Fruit fly (Drosophila melanogaster): ENCODE data around the gene I-2.
A peak's percentile ranks its signal among the peaks of the same experiment; 100 is the strongest.

Gene I-2

dm6 chr3L:9815705-9816104, 20.9 kb downstream of the I-2 start:
- no peak for TF ChIP-seq CG12605 (GFP tag; IDR thresholded peaks at IDR 0.05)
- peak; percentile 53 for TF ChIP-seq Ets98B (GFP tag; IDR thresholded peaks at IDR 0.05)
- no peak for TF ChIP-seq CG14655 (GFP tag; optimal IDR thresholded peaks at IDR 0.05)
- no peak for TF ChIP-seq Pif1A (GFP tag; optimal IDR thresholded peaks at IDR 0.05)
- no peak for TF ChIP-seq CG9948 (tag; optimal IDR thresholded peaks at IDR 0.05)
- TF ChIP-seq CG10348 (GFP tag; IDR thresholded peaks at IDR 0.05): no peak
- no peak for TF ChIP-seq CG8159 (tag; optimal IDR thresholded peaks at IDR 0.05)
- no peak for TF ChIP-seq CG17806 (tag; optimal IDR thresholded peaks at IDR 0.05)
- no peak for TF ChIP-seq CG4496 (GFP tag; IDR thresholded peaks at IDR 0.05)
- no peak for TF ChIP-seq CG13204 (GFP tag; optimal IDR thresholded peaks at IDR 0.05)
- TF ChIP-seq EcR (GFP tag; optimal IDR thresholded peaks at IDR 0.05): no peak
- peak; percentile 64 for TF ChIP-seq CG32121 (GFP tag; IDR thresholded peaks at IDR 0.05)
- TF ChIP-seq CG15710 (tag; optimal IDR thresholded peaks at IDR 0.05): no peak
- TF ChIP-seq fd96Ca (GFP tag; IDR thresholded peaks at IDR 0.05): peak; percentile 44; the same call in 1 of the 3 replicates
- TF ChIP-seq Snoo (tag; optimal IDR thresholded peaks at IDR 0.05): no peak

- TF ChIP-seq CG10348 (GFP tag; IDR thresholded peaks at IDR 0.05) (no peak), CG4496 (GFP tag; IDR thresholded peaks at IDR 0.05) (peak; percentile 57; the same call in 2 of the 3 replicates), CG32121 (GFP tag; IDR thresholded peaks at IDR 0.05) (peak; percentile 63), Pif1B (GFP tag; optimal IDR thresholded peaks at IDR 0.05) (no peak), CG15710 (tag; optimal IDR thresholded peaks at IDR 0.05) (no peak), CG13204 (GFP tag; optimal IDR thresholded peaks at IDR 0.05) (no peak), CG8301 (tag; optimal IDR thresholded peaks at IDR 0.05) (no peak), CG17806 (tag; optimal IDR thresholded peaks at IDR 0.05) (no peak), CG8159 (tag; optimal IDR thresholded peaks at IDR 0.05) (no peak), fd96Ca (GFP tag; IDR thresholded peaks at IDR 0.05) (peak; percentile 38; the same call in 1 of the 3 replicates), CG14655 (GFP tag; optimal IDR thresholded peaks at IDR 0.05) (peak; percentile 20), CG9948 (tag; optimal IDR thresholded peaks at IDR 0.05) (no peak), CG12605 (GFP tag; IDR thresholded peaks at IDR 0.05) (no peak; the same call in 1 of the 2 replicates), Ets98B (GFP tag; IDR thresholded peaks at IDR 0.05) (peak; percentile 50), EcR (GFP tag; optimal IDR thresholded peaks at IDR 0.05) (no peak), CG34367 (tag; optimal IDR thresholded peaks at IDR 0.05) (no peak), Pif1A (GFP tag; optimal IDR thresholded peaks at IDR 0.05) (no peak), Snoo (tag; optimal IDR thresholded peaks at IDR 0.05) (no peak), rn (GFP tag; IDR thresholded peaks at IDR 0.05) (no peak), D1 (tag; optimal IDR thresholded peaks at IDR 0.05) (no peak), gl (tag; optimal IDR thresholded peaks at IDR 0.05) (no peak)
Observed at dm6 chr3L:9814621-9815020, 22.0 kb downstream of the I-2 start.

dm6 chr3L:9813345-9813897, 23.2 kb downstream of the I-2 start, which contains the start of gene CG43897:
Gene CG43897 (plus strand): TSS chr3L:9813847.
- TF ChIP-seq CG8159 (tag; optimal IDR thresholded peaks at IDR 0.05) (no peak), Snoo (tag; optimal IDR thresholded peaks at IDR 0.05) (no peak), gl (tag; optimal IDR thresholded peaks at IDR 0.05) (no peak), fd96Ca (GFP tag; IDR thresholded peaks at IDR 0.05) (no peak), CG15710 (tag; optimal IDR thresholded peaks at IDR 0.05) (no peak), CG4496 (GFP tag; IDR thresholded peaks at IDR 0.05) (no peak), rn (GFP tag; IDR thresholded peaks at IDR 0.05) (no peak), Pif1B (GFP tag; optimal IDR thresholded peaks at IDR 0.05) (no peak), CG14655 (GFP tag; optimal IDR thresholded peaks at IDR 0.05) (no peak), CG34367 (tag; optimal IDR thresholded peaks at IDR 0.05) (no peak), CG10348 (GFP tag; IDR thresholded peaks at IDR 0.05) (no peak)

DNA sequence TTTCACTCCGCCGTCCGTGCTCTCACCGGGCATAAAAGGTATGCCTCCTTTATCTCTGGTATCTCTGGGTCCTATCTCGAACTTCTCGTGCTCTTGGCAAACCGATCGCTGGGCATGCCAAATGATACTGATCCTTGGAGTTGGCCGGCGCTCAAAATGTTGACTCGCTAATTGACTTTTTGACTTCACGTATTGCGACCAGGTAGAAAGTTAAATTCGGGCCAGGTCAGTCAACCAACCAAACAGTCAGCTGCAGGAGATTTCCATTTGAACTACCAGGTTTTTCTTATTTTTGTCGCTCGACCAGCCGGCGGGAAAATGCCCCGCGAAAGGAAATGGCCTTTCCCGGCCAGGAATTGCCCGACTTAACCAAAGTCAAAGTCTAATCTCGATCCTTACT, 32.5 kb downstream of the I-2 start, which contains the start of gene Ilp4:
Gene Ilp4, minus strand, starts transcription at position 139 of the 400 bp plus-strand sequence.
- TF ChIP-seq EcR (GFP tag; optimal IDR thresholded peaks at IDR 0.05) (no peak), gl (tag; optimal IDR thresholded peaks at IDR 0.05) (no peak), CG32121 (GFP tag; IDR thresholded peaks at IDR 0.05) (no peak)

DNA sequence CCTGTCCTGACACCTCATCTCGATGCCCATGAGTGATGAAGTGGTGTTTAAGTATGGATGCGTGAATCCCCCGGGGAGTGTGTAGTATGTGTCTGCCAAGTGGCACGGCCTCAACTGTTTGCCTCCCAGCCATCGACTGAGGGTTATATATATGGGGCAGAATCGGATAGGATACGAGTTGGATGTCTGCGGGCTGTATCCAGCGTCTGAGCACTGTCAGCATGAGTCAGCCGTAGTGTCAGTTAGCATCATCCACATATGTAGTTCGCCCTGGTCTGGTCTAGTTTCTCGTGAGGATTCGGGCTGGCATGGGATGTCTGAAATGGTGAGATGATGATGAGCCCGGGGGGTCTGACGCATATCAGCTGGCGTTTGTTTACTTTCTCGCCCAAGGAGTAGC, 34.6 kb downstream of the I-2 start, which contains the start of gene Ilp3:
Gene Ilp3, minus strand, starts transcription at position 101 of the 400 bp plus-strand sequence.
- no peak for TF ChIP-seq CG34367 (tag; optimal IDR thresholded peaks at IDR 0.05)
- TF ChIP-seq CG13204 (GFP tag; optimal IDR thresholded peaks at IDR 0.05): no peak
- TF ChIP-seq CG9948 (tag; optimal IDR thresholded peaks at IDR 0.05): no peak
- TF ChIP-seq EcR (GFP tag; optimal IDR thresholded peaks at IDR 0.05): no peak
- no peak for TF ChIP-seq CG10348 (GFP tag; IDR thresholded peaks at IDR 0.05)
- TF ChIP-seq CG4496 (GFP tag; IDR thresholded peaks at IDR 0.05): no peak
- no peak for TF ChIP-seq CG12605 (GFP tag; IDR thresholded peaks at IDR 0.05)
- no peak for TF ChIP-seq Ets98B (GFP tag; IDR thresholded peaks at IDR 0.05)
- TF ChIP-seq D1 (tag; optimal IDR thresholded peaks at IDR 0.05): no peak
- TF ChIP-seq CG14655 (GFP tag; optimal IDR thresholded peaks at IDR 0.05): no peak
- no peak for TF ChIP-seq fd96Ca (GFP tag; IDR thresholded peaks at IDR 0.05)
- no peak for TF ChIP-seq Pif1B (GFP tag; optimal IDR thresholded peaks at IDR 0.05)
- no peak for TF ChIP-seq Pif1A (GFP tag; optimal IDR thresholded peaks at IDR 0.05)
- TF ChIP-seq Snoo (tag; optimal IDR thresholded peaks at IDR 0.05): no peak
- no peak for TF ChIP-seq CG8301 (tag; optimal IDR thresholded peaks at IDR 0.05)

DNA sequence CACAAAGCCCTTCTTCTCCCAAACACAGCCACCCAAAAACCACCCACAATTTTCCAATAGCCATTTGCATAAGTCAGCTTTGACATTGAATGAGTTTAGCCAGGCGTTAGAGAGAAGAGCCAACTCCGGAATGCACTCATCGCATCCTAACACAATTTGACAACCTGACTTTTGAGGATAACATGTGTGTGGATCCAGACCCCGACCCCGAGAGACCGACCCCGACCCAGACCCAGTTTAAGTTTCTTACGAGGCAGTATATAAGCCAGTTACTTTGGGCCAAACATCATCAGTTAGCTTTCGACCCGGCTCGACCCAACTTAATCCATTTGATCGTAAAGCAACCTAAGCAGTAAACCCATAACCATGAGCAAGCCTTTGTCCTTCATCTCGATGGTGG, 37.2 kb downstream of the I-2 start, which contains the start of gene Ilp2:
Gene Ilp2, plus strand, starts transcription at position 301 of the 400 bp plus-strand sequence.
- TF ChIP-seq CG8159 (tag; optimal IDR thresholded peaks at IDR 0.05) (no peak), CG9948 (tag; optimal IDR thresholded peaks at IDR 0.05) (no peak), CG4496 (GFP tag; IDR thresholded peaks at IDR 0.05) (no peak), CG12605 (GFP tag; IDR thresholded peaks at IDR 0.05) (no peak), rn (GFP tag; IDR thresholded peaks at IDR 0.05) (no peak), CG14655 (GFP tag; optimal IDR thresholded peaks at IDR 0.05) (no peak), CG17806 (tag; optimal IDR thresholded peaks at IDR 0.05) (no peak), CG8301 (tag; optimal IDR thresholded peaks at IDR 0.05) (no peak), Pif1A (GFP tag; optimal IDR thresholded peaks at IDR 0.05) (no peak), CG10348 (GFP tag; IDR thresholded peaks at IDR 0.05) (no peak), Snoo (tag; optimal IDR thresholded peaks at IDR 0.05) (no peak), Pif1B (GFP tag; optimal IDR thresholded peaks at IDR 0.05) (no peak), fd96Ca (GFP tag; IDR thresholded peaks at IDR 0.05) (no peak), CG32121 (GFP tag; IDR thresholded peaks at IDR 0.05) (no peak), CG13204 (GFP tag; optimal IDR thresholded peaks at IDR 0.05) (no peak)
